Fruit fly (Drosophila melanogaster): Measurements from ENCODE around the gene crb.

The crb gene

DNA sequence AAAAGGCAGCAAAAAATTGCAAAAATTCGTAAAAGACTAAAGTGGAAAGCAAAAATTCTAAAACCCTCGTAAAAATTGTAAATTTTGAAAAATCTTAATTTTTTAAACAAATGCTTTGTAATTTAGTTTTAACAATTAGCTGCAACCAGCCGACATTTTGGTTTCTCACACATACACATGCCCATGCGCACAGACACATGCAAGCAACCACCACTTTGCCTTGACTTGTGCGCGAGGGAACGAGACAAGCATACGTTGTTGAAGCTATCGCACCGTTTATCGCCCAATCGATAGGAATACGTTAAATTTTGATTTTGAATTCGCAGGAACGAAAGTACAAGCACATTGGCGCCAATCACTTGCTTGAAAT, 25.4 kb downstream of the crb start:
- peak; percentile 5 for TF ChIP-seq CG12768 (GFP tag; optimal IDR thresholded peaks at IDR 0.05)
- no peak for TF ChIP-seq CG1620 (GFP tag; optimal IDR thresholded peaks at IDR 0.05)
- no peak for TF ChIP-seq CG33017 (tag; optimal IDR thresholded peaks at IDR 0.05)
- no peak for TF ChIP-seq CG7101 (tag; optimal IDR thresholded peaks at IDR 0.05)
- TF ChIP-seq tj (GFP tag; optimal IDR thresholded peaks at IDR 0.05), result no peak
- peak; percentile 42 for TF ChIP-seq Mnt (GFP tag; optimal IDR thresholded peaks at IDR 0.05)

DNA sequence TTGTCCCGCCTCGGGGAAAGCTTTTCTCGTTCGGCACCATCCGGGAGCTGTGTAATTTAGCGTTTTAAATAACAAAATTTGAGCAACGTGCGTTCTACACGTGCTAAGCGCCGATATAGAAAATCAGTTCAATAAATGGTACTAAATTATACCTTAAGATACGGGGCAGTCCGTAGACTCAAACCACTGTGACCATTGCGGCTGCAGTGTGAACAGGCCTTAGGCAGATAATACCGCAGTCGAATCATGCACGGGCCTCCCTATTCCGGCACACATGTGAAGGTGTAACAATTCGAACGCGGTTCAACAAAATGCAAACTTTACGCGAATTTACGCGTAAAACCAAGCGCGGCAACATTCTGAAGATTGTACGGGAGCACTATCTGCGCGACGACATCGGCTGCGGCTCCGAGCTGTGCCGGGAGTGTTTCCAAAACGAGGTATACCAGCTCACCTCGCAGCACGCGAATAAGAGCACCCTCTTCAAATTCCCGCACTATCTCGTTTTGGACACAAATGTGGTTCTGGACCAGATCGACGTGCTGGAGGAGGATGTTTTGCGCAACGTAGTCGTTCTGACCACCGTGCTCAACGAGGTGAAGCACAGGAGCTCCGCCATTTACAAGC, 38.4 kb downstream of the crb start, which contains the start of the genes Rrp5 and Dis3:
Gene Rrp5 (minus strand): TSS at position 135 of the 627 bp plus-strand sequence.
Gene Dis3 (plus strand): TSS at position 252 of the 627 bp plus-strand sequence.
- peak; percentile 20 for TF ChIP-seq CG1620 (GFP tag; optimal IDR thresholded peaks at IDR 0.05)
- no peak for TF ChIP-seq Clk (GFP tag; optimal IDR thresholded peaks at IDR 0.05)
- TF ChIP-seq Crg-1 (GFP tag; optimal IDR thresholded peaks at IDR 0.05), result no peak
- no peak for TF ChIP-seq cnc (optimal IDR thresholded peaks at IDR 0.05)
- TF ChIP-seq cic (GFP tag; optimal IDR thresholded peaks at IDR 0.05), result peak; percentile 30
- no peak for TF ChIP-seq CG7101 (tag; optimal IDR thresholded peaks at IDR 0.05)
- TF ChIP-seq tj (GFP tag; optimal IDR thresholded peaks at IDR 0.05), result no peak
- peak; percentile 99 for TF ChIP-seq Mnt (GFP tag; optimal IDR thresholded peaks at IDR 0.05)
- TF ChIP-seq CG11617 (GFP tag; optimal IDR thresholded peaks at IDR 0.05), result peak; percentile 15
- no peak for TF ChIP-seq CG5204 (GFP tag; optimal IDR thresholded peaks at IDR 0.05)
- TF ChIP-seq CG7045 (GFP tag; optimal IDR thresholded peaks at IDR 0.05), result no peak
- no peak for TF ChIP-seq CG33017 (tag; optimal IDR thresholded peaks at IDR 0.05)
- TF ChIP-seq Hr96 (GFP tag; optimal IDR thresholded peaks at IDR 0.05), result no peak
- peak; percentile 16 for TF ChIP-seq ovo (GFP tag; optimal IDR thresholded peaks at IDR 0.05)
- TF ChIP-seq CG12768 (GFP tag; optimal IDR thresholded peaks at IDR 0.05), result no peak
- TF ChIP-seq toe (GFP tag; optimal IDR thresholded peaks at IDR 0.05), result no peak
- peak; percentile 4 for TF ChIP-seq bab1 (GFP tag; optimal IDR thresholded peaks at IDR 0.05)
- peak; percentile 11 for TF ChIP-seq pad (GFP tag; optimal IDR thresholded peaks at IDR 0.05)
- TF ChIP-seq CG14711 (tag; optimal IDR thresholded peaks at IDR 0.05), result no peak
- no peak for TF ChIP-seq kay (GFP tag; ENCODE audit: borderline replicate concordance)

DNA sequence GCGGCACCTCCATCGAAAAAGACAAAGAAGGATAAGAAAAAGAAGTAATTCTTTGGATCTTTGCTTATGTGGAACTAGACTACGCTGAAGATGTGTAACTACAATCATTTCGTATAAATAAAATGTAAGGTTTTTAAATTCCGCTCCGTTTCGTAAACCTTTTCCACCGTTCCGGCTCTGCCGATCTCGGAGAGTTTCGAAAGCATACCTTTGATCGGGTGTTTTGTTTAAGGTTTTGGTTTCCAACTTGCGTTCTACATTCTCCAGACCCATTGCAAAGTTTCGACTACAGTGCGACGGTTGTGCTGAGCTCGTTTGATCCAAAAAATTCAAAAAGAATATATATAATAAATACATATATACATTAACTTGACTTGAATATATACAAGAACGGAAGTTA, 41.7 kb downstream of the crb start, which contains the start of gene CG6432:
Gene CG6432 (plus strand): TSS at position 301 of the 400 bp plus-strand sequence.
- TF ChIP-seq CG7045 (GFP tag; optimal IDR thresholded peaks at IDR 0.05) (no peak), Crg-1 (GFP tag; optimal IDR thresholded peaks at IDR 0.05) (no peak), cic (GFP tag; optimal IDR thresholded peaks at IDR 0.05) (no peak), Mnt (GFP tag; optimal IDR thresholded peaks at IDR 0.05) (no peak), bab1 (GFP tag; optimal IDR thresholded peaks at IDR 0.05) (no peak), CG1620 (GFP tag; optimal IDR thresholded peaks at IDR 0.05) (no peak), Hr96 (GFP tag; optimal IDR thresholded peaks at IDR 0.05) (no peak), ovo (GFP tag; optimal IDR thresholded peaks at IDR 0.05) (no peak), kay (GFP tag; ENCODE audit: borderline replicate concordance) (no peak), CG14711 (tag; optimal IDR thresholded peaks at IDR 0.05) (no peak), pad (GFP tag; optimal IDR thresholded peaks at IDR 0.05) (no peak), CG12768 (GFP tag; optimal IDR thresholded peaks at IDR 0.05) (no peak), CG5204 (GFP tag; optimal IDR thresholded peaks at IDR 0.05) (no peak), CG33017 (tag; optimal IDR thresholded peaks at IDR 0.05) (no peak)

DNA sequence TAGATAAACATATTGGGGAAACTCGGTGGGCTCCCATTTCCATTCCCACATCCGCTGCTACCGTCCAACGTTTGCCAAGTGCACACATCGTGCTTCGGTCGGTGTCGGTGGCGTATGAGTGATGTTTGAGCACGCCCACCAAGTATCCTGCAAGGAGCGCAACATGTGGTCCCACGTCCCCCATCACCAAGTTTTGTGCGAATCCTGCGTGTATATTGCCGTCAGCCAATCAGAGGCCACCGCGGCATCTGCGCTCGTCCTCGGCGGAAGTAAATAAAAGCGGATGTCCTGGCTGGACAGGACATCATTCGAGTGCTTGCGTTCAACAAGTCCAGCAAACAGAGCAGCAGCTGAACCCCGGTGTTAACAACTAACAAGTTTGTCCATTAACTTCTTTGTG, 46.4 kb downstream of the crb start, which contains the start of gene Ms:
Gene Ms (plus strand): TSS at position 301 of the 400 bp plus-strand sequence.
- TF ChIP-seq Clk (GFP tag; optimal IDR thresholded peaks at IDR 0.05) (no peak), ovo (GFP tag; optimal IDR thresholded peaks at IDR 0.05) (no peak), CG33017 (tag; optimal IDR thresholded peaks at IDR 0.05) (no peak), Hr96 (GFP tag; optimal IDR thresholded peaks at IDR 0.05) (no peak), toe (GFP tag; optimal IDR thresholded peaks at IDR 0.05) (no peak), CG11617 (GFP tag; optimal IDR thresholded peaks at IDR 0.05) (no peak), kay (GFP tag; ENCODE audit: borderline replicate concordance) (no peak), bab1 (GFP tag; optimal IDR thresholded peaks at IDR 0.05) (no peak), CG5204 (GFP tag; optimal IDR thresholded peaks at IDR 0.05) (no peak), CG7101 (tag; optimal IDR thresholded peaks at IDR 0.05) (no peak), cic (GFP tag; optimal IDR thresholded peaks at IDR 0.05) (no peak), pad (GFP tag; optimal IDR thresholded peaks at IDR 0.05) (no peak), CG12768 (GFP tag; optimal IDR thresholded peaks at IDR 0.05) (no peak), CG1620 (GFP tag; optimal IDR thresholded peaks at IDR 0.05) (no peak), CG14711 (tag; optimal IDR thresholded peaks at IDR 0.05) (no peak), Mnt (GFP tag; optimal IDR thresholded peaks at IDR 0.05) (no peak), tj (GFP tag; optimal IDR thresholded peaks at IDR 0.05) (no peak)

DNA sequence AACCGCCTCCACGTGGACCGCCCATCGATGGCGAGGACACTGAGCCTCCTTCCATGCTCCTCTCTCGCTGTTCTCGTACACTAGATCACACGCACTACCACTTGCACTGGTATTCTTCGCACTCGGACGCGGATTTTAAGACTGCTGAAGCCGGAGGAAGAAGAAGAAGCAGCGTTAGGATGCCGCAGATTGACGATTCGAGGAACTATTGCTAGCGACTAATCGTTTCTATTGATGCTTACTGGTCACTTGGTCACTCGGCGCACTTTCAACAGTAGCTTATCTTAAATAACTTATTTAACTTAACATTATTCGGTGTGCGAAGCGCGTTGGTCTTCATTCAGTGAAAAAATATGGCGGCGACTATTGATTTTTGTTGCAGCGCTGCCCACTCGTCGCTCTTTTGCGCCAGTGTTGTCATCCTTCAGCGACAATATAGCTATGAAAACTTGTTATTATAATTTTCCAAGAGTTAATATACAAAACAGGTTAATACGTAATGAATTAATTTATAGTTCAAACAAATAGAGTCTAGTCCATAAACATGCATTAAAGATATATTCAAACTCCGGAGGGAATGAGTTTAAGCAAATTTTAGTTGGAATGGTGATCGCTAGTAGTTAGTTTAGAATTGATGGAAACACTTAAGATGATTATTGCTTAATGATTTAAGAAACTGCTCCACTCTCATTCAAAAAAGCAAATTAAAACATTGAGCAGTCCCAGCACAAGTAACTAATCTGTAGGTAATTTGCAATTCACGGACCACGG, 53.7 kb downstream of the crb start, which contains the start of the genes CG5746 and CG6454:
Gene CG5746 (minus strand): TSS at position 372 of the 771 bp plus-strand sequence.
Gene CG6454 (plus strand): TSS at position 763 of the 771 bp plus-strand sequence.
- no peak for TF ChIP-seq CG7045 (GFP tag; optimal IDR thresholded peaks at IDR 0.05)
- TF ChIP-seq CG1620 (GFP tag; optimal IDR thresholded peaks at IDR 0.05), result peak; percentile 31
- TF ChIP-seq Clk (GFP tag; optimal IDR thresholded peaks at IDR 0.05), result no peak
- no peak for TF ChIP-seq tj (GFP tag; optimal IDR thresholded peaks at IDR 0.05)
- TF ChIP-seq toe (GFP tag; optimal IDR thresholded peaks at IDR 0.05), result no peak
- TF ChIP-seq cnc (optimal IDR thresholded peaks at IDR 0.05), result no peak
- peak; percentile 14 for TF ChIP-seq pad (GFP tag; optimal IDR thresholded peaks at IDR 0.05)
- no peak for TF ChIP-seq Crg-1 (GFP tag; optimal IDR thresholded peaks at IDR 0.05)
- TF ChIP-seq CG33017 (tag; optimal IDR thresholded peaks at IDR 0.05), result no peak
- peak; percentile 46 for TF ChIP-seq Hr96 (GFP tag; optimal IDR thresholded peaks at IDR 0.05)
- TF ChIP-seq Mnt (GFP tag; optimal IDR thresholded peaks at IDR 0.05), result peak; percentile 48
- TF ChIP-seq CG5204 (GFP tag; optimal IDR thresholded peaks at IDR 0.05), result no peak
- peak; percentile 19 for TF ChIP-seq ovo (GFP tag; optimal IDR thresholded peaks at IDR 0.05)
- no peak for TF ChIP-seq kay (GFP tag; ENCODE audit: borderline replicate concordance)
- TF ChIP-seq CG7101 (tag; optimal IDR thresholded peaks at IDR 0.05), result peak; percentile 59
- peak; percentile 66 for TF ChIP-seq CG11617 (GFP tag; optimal IDR thresholded peaks at IDR 0.05)
- peak; percentile 93 for TF ChIP-seq CG14711 (tag; optimal IDR thresholded peaks at IDR 0.05)
- TF ChIP-seq cic (GFP tag; optimal IDR thresholded peaks at IDR 0.05), result no peak
- TF ChIP-seq bab1 (GFP tag; optimal IDR thresholded peaks at IDR 0.05), result peak; percentile 23
- TF ChIP-seq CG12768 (GFP tag; optimal IDR thresholded peaks at IDR 0.05), result peak; percentile 19

All from whole organism, adult.